Fruit fly (Drosophila melanogaster): ENCODE results near the gene Gclm.

dm6 chr3R:22664274-22664673 lies 22.0 kb downstream of the Gclm start:
- no peak for TF ChIP-seq psq (optimal IDR thresholded peaks at IDR 0.05)
- TF ChIP-seq pan (optimal IDR thresholded peaks at IDR 0.05): no peak

Data from whole organism.